Fruit fly (Drosophila melanogaster): ENCODE measurements around the gene CG4594.

- no peak for TF ChIP-seq CTCF (optimal IDR thresholded peaks at IDR 0.05)
- no peak for TF ChIP-seq CG8478 (optimal IDR thresholded peaks at IDR 0.05)
Measured at dm6 chr2L:9966983-9967737, 47.2 kb downstream of the CG4594 start, which contains the start of the genes Dref and RpL13.

All from S2 (cell line).